Worm (Caenorhabditis elegans) whole organism, L4 larva: ENCODE results near the gene F49H12.2.

Experiments used
- ces-1 ChIP-seq: fragments of 150-350 bp; sonication (generic microtip); optimal IDR thresholded peaks from 4 replicates; lab custom pipeline; 2014; ENCODE audit warnings: missing biosample characterization, missing genetic modification reagents, missing genetic modification characterization
- lsy-2 ChIP-seq, 2 experiments: fragments of 150-350 bp in 1 of 2; sonication (generic microtip) in 1 of 2; optimal IDR thresholded peaks; 2 replicates each; lab custom pipeline; 2014 to 2017; ENCODE audit warnings: missing biosample characterization in 2 of 2, missing genetic modification characterization in 2 of 2
- mdl-1 ChIP-seq, 2 experiments: fragments of 150-350 bp in 1 of 2; sonication (generic microtip) in 1 of 2; optimal IDR thresholded peaks; 2 replicates each; lab custom pipeline; 2014 to 2017; ENCODE audit warnings: missing biosample characterization in 2 of 2, missing genetic modification characterization in 2 of 2
- nhr-48 ChIP-seq: sonication (generic microtip); optimal IDR thresholded peaks from 2 replicates; lab custom pipeline; 2016; ENCODE audit warnings: mild to moderate bottlenecking, missing genetic modification characterization, missing compliant biosample characterization
- pqm-1 ChIP-seq: sonication (generic microtip); optimal IDR thresholded peaks from 2 replicates; lab custom pipeline; 2017; ENCODE audit warnings: missing biosample characterization, missing genetic modification characterization
- unc-39 ChIP-seq: sonication (generic microtip); optimal IDR thresholded peaks from 2 replicates; lab custom pipeline; 2017; ENCODE audit warnings: missing biosample characterization, missing genetic modification characterization
- zag-1 ChIP-seq: fragments of 150-350 bp; optimal IDR thresholded peaks from 2 replicates; lab custom pipeline; 2014; ENCODE audit warnings: missing biosample characterization, missing genetic modification characterization
- ztf-11 ChIP-seq: fragments of 150-350 bp; optimal IDR thresholded peaks from 2 replicates; lab custom pipeline; 2014; ENCODE audit warnings: missing biosample characterization, missing genetic modification characterization

DNA sequence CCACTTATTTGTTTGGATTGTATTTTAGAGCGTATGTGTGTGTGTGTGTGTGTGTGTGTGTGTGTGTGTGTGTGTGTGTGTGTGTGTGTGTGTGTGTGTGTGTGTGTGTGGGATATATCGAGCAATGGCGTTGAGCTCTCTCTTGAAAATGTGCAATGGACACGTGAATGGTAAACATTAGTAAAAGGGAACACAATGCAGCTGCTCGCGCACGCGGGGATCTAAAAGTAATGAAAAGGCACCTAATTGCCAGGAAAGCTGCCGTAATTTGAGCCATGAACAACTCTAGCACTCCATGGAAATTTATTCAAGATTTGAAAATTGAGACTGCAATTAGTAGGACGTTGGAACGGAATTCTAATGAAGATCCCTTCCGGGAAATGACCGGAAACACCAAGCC is 41.9 kb upstream of the F49H12.2 start:
- TF ChIP-seq pqm-1 (tag; lab: Kevin White, UChicago) (no peak), nhr-48 (tag; lab: Kevin White, UChicago) (no peak), mdl-1 (tag; optimal IDR thresholded peaks at IDR 0.05; lab: Kevin White, UChicago) (no peak), lsy-2 (tag; optimal IDR thresholded peaks at IDR 0.05; lab: Kevin White, UChicago) (no peak), unc-39 (tag; lab: Kevin White, UChicago) (no peak), zag-1 (tag; lab: Kevin White, UChicago) (no peak), ces-1 (GFP tag; lab: Kevin White, UChicago) (no peak), ztf-11 (tag; lab: Kevin White, UChicago) (no peak)
